Worm (Caenorhabditis elegans) whole organism, L4/young adult: Measurements from ENCODE around the gene sru-27.

Experiments used
- dao-5 ChIP-seq: sonication (generic microtip); optimal IDR thresholded peaks from 2 replicates; lab custom pipeline; 2016; ENCODE audit warnings: missing genotype, missing genetic modification characterization, moderate library complexity, missing compliant biosample characterization
- him-1 ChIP-seq: sonication (generic microtip); optimal IDR thresholded peaks from 2 replicates; lab custom pipeline; 2016; ENCODE audit warnings: missing genotype, missing genetic modification reagents, missing genetic modification characterization, missing compliant biosample characterization

DNA sequence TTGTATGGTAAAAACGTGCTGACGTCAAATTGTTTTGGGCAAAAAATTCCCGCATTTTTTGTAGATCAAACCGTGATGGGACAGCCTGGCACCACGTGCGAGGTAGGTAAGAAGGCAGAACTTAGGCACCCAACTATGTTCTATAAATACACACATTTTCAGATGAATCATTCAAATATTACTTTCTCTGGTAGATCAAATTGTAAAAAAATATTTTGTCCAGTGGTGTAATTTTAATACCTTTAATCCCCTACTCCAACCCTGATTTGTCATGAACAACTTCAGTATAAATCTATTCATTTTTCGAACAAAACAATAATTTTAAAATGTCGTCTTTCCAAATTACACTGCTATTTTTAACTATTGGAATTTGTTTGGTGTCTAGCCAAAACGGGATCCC, 4.8 kb upstream of the sru-27 start, which contains the start of gene spig-7:
- no peak for TF ChIP-seq him-1 (tag; lab: Kevin White, UChicago)
- TF ChIP-seq dao-5 (tag; lab: Kevin White, UChicago), result no peak
